Fruit fly (Drosophila melanogaster) whole organism, pupa: ENCODE data around the gene CG9886.

ENCODE experiments used
- CG10348 ChIP-seq: fragments of 200-800 bp; sonication (Bioruptor generic); IDR thresholded peaks from 2 replicates; pipeline ENCODE4 v1.3.6; 2022; ENCODE audit warnings: missing biosample characterization, missing genetic modification characterization
- CG12605 ChIP-seq: fragments of 200-800 bp; sonication (Bioruptor generic); IDR thresholded peaks from 2 replicates; pipeline ENCODE4 v1.3.6; 2022; ENCODE audit warnings: missing biosample characterization, missing genetic modification characterization
- CG13204 ChIP-seq: fragments of 200-800 bp; sonication (Bioruptor generic); optimal IDR thresholded peaks from 2 replicates; lab custom pipeline; 2018; ENCODE audit warnings: missing biosample characterization, mild to moderate bottlenecking, missing genetic modification characterization, moderate library complexity
- CG14655 ChIP-seq: fragments of 200-800 bp; sonication (Bioruptor generic); optimal IDR thresholded peaks from 3 replicates; lab custom pipeline; 2017; ENCODE audit warnings: mild to moderate bottlenecking, missing biosample characterization, missing genetic modification reagents, missing genetic modification characterization
- CG15710 ChIP-seq: fragments of 200-800 bp; sonication (Bioruptor generic); optimal IDR thresholded peaks from 2 replicates; lab custom pipeline; 2018; ENCODE audit warnings: missing biosample characterization, mild to moderate bottlenecking, missing genetic modification characterization, moderate library complexity
- CG17806 ChIP-seq: fragments of 200-800 bp; sonication (Bioruptor generic); optimal IDR thresholded peaks from 2 replicates; lab custom pipeline; 2018; ENCODE audit warnings: missing biosample characterization, mild to moderate bottlenecking, missing genetic modification characterization, moderate library complexity
- CG32121 ChIP-seq: fragments of 200-800 bp; sonication (Bioruptor generic); IDR thresholded peaks from 2 replicates; pipeline ENCODE4 v1.3.6; 2022; ENCODE audit warnings: missing biosample characterization, missing genetic modification characterization
- CG34367 ChIP-seq: fragments of 200-800 bp; sonication (Bioruptor generic); optimal IDR thresholded peaks from 2 replicates; lab custom pipeline; 2018; ENCODE audit warnings: missing biosample characterization, mild to moderate bottlenecking, missing genetic modification characterization
- CG4496 ChIP-seq: fragments of 200-800 bp; sonication (Bioruptor generic); IDR thresholded peaks from 3 replicates; pipeline ENCODE4 v1.3.6; 2022; ENCODE audit warnings: missing biosample characterization, missing genetic modification characterization
- CG8159 ChIP-seq: fragments of 200-800 bp; sonication (Bioruptor generic); optimal IDR thresholded peaks from 3 replicates; lab custom pipeline; 2018; ENCODE audit warnings: missing biosample characterization, mild to moderate bottlenecking, missing genetic modification characterization, moderate library complexity
- CG8301 ChIP-seq: fragments of 200-800 bp; sonication (Bioruptor generic); optimal IDR thresholded peaks from 2 replicates; lab custom pipeline; 2018; ENCODE audit warnings: missing biosample characterization, mild to moderate bottlenecking, missing genetic modification characterization
- CG9948 ChIP-seq: fragments of 200-800 bp; sonication (Bioruptor generic); optimal IDR thresholded peaks from 2 replicates; lab custom pipeline; 2018; ENCODE audit warnings: missing biosample characterization, mild to moderate bottlenecking, missing genetic modification characterization, moderate library complexity
- D1 ChIP-seq: fragments of 200-800 bp; sonication (Bioruptor generic); optimal IDR thresholded peaks from 2 replicates; lab custom pipeline; 2018; ENCODE audit warnings: missing biosample characterization, mild to moderate bottlenecking, missing genetic modification characterization, moderate library complexity
- EcR ChIP-seq: fragments of 200-800 bp; sonication (Bioruptor generic); optimal IDR thresholded peaks from 3 replicates; lab custom pipeline; 2019; ENCODE audit warnings: missing biosample characterization, missing genetic modification characterization, mild to moderate bottlenecking, moderate library complexity, missing genetic modification reagents
- Ets98B ChIP-seq: fragments of 200-800 bp; sonication (Bioruptor generic); IDR thresholded peaks from 2 replicates; pipeline ENCODE4 v1.3.6; 2022; ENCODE audit warnings: missing biosample characterization, missing genetic modification characterization
- Pif1A ChIP-seq: fragments of 200-800 bp; sonication (Bioruptor generic); optimal IDR thresholded peaks from 3 replicates; lab custom pipeline; 2016; ENCODE audit warnings: missing biosample characterization, missing genetic modification characterization
- Pif1B ChIP-seq: fragments of 200-800 bp; sonication (Bioruptor generic); optimal IDR thresholded peaks from 3 replicates; lab custom pipeline; 2016; ENCODE audit warnings: missing biosample characterization, missing genetic modification characterization
- Snoo ChIP-seq: fragments of 200-800 bp; sonication (Bioruptor generic); optimal IDR thresholded peaks from 3 replicates; lab custom pipeline; 2017; ENCODE audit warnings: missing biosample characterization, mild to moderate bottlenecking, missing genetic modification characterization, inconsistent platforms
- fd96Ca ChIP-seq: fragments of 200-800 bp; sonication (Bioruptor generic); IDR thresholded peaks from 3 replicates; pipeline ENCODE4 v1.3.6; 2022; ENCODE audit warnings: missing biosample characterization, missing genetic modification characterization
- gl ChIP-seq: fragments of 200-800 bp; sonication (Bioruptor generic); optimal IDR thresholded peaks from 2 replicates; lab custom pipeline; 2018; ENCODE audit warnings: missing biosample characterization, mild to moderate bottlenecking, missing genetic modification characterization
- rn ChIP-seq: fragments of 200-800 bp; sonication (Bioruptor generic); IDR thresholded peaks from 2 replicates; pipeline ENCODE4 v1.3.6; 2022; ENCODE audit warnings: missing biosample characterization, missing genetic modification characterization

CG9886 gene

DNA sequence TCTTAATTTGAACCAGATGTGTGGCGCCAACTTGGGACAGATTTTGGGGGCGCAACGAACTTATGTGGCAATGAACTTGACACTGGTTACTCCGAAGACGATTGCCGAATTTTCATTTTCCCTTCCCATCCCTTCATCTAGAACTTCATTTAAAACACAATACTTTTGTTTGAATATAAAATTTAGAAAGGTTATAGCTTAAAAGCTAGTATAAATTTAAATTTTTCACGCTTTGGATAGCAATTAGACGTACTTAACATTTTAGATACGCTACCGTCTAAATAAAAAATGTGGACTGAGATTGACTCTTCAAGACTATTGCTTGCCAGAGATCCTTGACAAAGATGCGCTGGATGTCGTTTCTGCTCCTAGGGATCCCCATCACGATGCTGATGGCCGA, 3.9 kb downstream of the CG9886 start, which contains the start of gene CG44139:
CG44139 (plus strand) TSS at position 301 of the 400 bp plus-strand sequence.
- TF ChIP-seq rn (GFP tag; lab: Robert Waterston, UW), result no peak
- TF ChIP-seq CG12605 (GFP tag; lab: Robert Waterston, UW), result no peak
- TF ChIP-seq CG15710 (tag; lab: Kevin White, UChicago), result no peak
- TF ChIP-seq CG8301 (tag; lab: Kevin White, UChicago), result no peak
- TF ChIP-seq D1 (tag; lab: Kevin White, UChicago), result no peak
- TF ChIP-seq CG9948 (tag; lab: Kevin White, UChicago), result no peak
- TF ChIP-seq CG4496, result no peak
- no peak for TF ChIP-seq CG32121 (GFP tag; lab: Robert Waterston, UW)
- TF ChIP-seq CG17806 (tag; lab: Kevin White, UChicago), result no peak
- TF ChIP-seq Snoo (tag; lab: Kevin White, UChicago), result no peak
- no peak for TF ChIP-seq CG8159 (tag; lab: Kevin White, UChicago)
- TF ChIP-seq Ets98B (GFP tag; lab: Robert Waterston, UW), result no peak
- TF ChIP-seq EcR (GFP tag; lab: Kevin White, UChicago), result no peak
- TF ChIP-seq CG34367, result no peak
- no peak for TF ChIP-seq CG13204 (GFP tag; lab: Kevin White, UChicago)
- TF ChIP-seq gl (tag; lab: Kevin White, UChicago), result no peak

- peak; percentile 61 for TF ChIP-seq CG13204 (GFP tag; lab: Kevin White, UChicago)
- peak; percentile 66 for TF ChIP-seq EcR (GFP tag; lab: Kevin White, UChicago)
- TF ChIP-seq CG12605 (GFP tag; lab: Robert Waterston, UW), result no peak
Observed at dm6 chr2L:2425652-2426192, 5.1 kb downstream of the CG9886 start.

DNA sequence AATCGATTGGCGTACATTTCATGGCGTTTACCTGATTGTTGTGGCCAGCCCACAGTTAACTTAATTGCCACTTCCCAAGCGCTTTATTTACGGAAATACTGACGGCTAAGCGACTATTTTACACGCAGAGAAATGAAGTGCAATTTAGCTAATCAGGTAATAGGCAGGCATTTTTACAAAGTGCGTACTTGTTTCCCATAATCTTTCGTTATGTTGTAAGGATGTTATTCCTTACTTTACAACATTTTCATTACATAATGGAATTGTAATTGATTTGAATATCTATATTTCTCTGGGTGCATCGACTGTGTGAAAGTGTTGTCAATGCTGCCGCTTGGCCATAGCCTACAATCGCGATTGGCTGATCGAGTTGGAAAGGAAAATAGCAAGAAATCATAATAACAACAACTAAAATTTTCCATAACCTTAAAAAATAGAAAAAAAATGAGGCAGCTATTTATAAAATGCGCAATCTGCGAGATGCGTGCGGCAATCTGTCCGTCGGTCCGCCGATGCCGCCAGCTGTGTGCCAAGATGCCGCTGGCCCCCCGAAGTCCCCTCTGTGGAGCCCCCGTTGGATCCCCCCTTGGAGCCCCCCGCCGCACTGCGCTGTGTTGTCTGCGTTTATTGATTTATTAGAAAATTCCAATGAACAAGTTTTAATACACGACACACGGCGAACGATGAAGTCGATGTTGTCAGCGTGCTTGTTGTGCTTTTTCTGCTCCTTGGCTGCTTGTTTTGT, 6.0 kb downstream of the CG9886 start:
- peak; percentile 84 for TF ChIP-seq CG9948 (tag; lab: Kevin White, UChicago)
- peak; percentile 61 for TF ChIP-seq gl (tag; lab: Kevin White, UChicago)
- TF ChIP-seq Ets98B (GFP tag; lab: Robert Waterston, UW), result peak; percentile 94
- peak; percentile 93 for TF ChIP-seq fd96Ca (GFP tag; lab: Robert Waterston, UW)
- TF ChIP-seq CG13204 (GFP tag; lab: Kevin White, UChicago), result peak; percentile 17
- TF ChIP-seq CG14655 (GFP tag; lab: Kevin White, UChicago), result peak; percentile 94
- TF ChIP-seq rn (GFP tag; lab: Robert Waterston, UW), result peak; percentile 75
- TF ChIP-seq CG34367, result peak; percentile 82
- peak; percentile 87 for TF ChIP-seq Pif1A (GFP tag; lab: Kevin White, UChicago)
- TF ChIP-seq CG10348, result peak; percentile 68
- TF ChIP-seq CG32121 (GFP tag; lab: Robert Waterston, UW), result peak; percentile 91
- TF ChIP-seq CG17806 (tag; lab: Kevin White, UChicago), result peak; percentile 88
- TF ChIP-seq CG12605 (GFP tag; lab: Robert Waterston, UW), result peak; percentile 86
- peak; percentile 93 for TF ChIP-seq CG8301 (tag; lab: Kevin White, UChicago)
- peak; percentile 50 for TF ChIP-seq D1 (tag; lab: Kevin White, UChicago)
- TF ChIP-seq EcR (GFP tag; lab: Kevin White, UChicago), result no peak
- no peak for TF ChIP-seq Snoo (tag; lab: Kevin White, UChicago)
- peak; percentile 79 for TF ChIP-seq CG8159 (tag; lab: Kevin White, UChicago)
- TF ChIP-seq Pif1B, result peak; percentile 73
- TF ChIP-seq CG4496, result peak; percentile 95
- peak; percentile 78 for TF ChIP-seq CG15710 (tag; lab: Kevin White, UChicago)
- TF ChIP-seq, all 21 proteins: peak for 19

- TF ChIP-seq CG14655 (GFP tag; lab: Kevin White, UChicago) (peak; percentile 41), CG15710 (tag; lab: Kevin White, UChicago) (no peak), D1 (tag; lab: Kevin White, UChicago) (no peak), CG10348 (no peak), Snoo (tag; lab: Kevin White, UChicago) (no peak), CG4496 (no peak), CG17806 (tag; lab: Kevin White, UChicago) (no peak), CG8301 (tag; lab: Kevin White, UChicago) (peak; percentile 46)
Observed at dm6 chr2L:2427384-2428208, 7.0 kb downstream of the CG9886 start.

DNA sequence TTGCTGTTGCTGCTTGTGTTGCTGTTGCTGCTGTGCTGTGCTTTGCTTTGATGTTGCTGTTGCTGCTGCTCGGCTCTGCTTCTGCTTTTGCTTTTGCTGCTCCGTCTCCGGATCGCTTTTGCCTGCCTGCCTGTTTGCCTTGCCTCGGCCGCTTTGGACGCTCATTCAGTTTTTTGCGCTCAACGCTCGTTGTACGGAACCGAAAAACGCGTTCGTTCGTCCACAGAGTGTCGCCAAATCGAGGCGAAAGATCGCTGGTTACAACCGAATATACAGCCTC, 7.5 kb downstream of the CG9886 start, which contains the start of gene dpp:
dpp (plus strand) TSS at position 164 of the 280 bp plus-strand sequence.
- TF ChIP-seq CG8159 (tag; lab: Kevin White, UChicago) (no peak), Ets98B (GFP tag; lab: Robert Waterston, UW) (0 out of 2 replicates have a peak, but pooled peaks have one; percentile 22), CG14655 (GFP tag; lab: Kevin White, UChicago) (no peak), CG13204 (GFP tag; lab: Kevin White, UChicago) (peak; percentile 41), CG8301 (tag; lab: Kevin White, UChicago) (no peak), CG9948 (tag; lab: Kevin White, UChicago) (no peak), rn (GFP tag; lab: Robert Waterston, UW) (no peak), EcR (GFP tag; lab: Kevin White, UChicago) (no peak), CG32121 (GFP tag; lab: Robert Waterston, UW) (peak; percentile 18; the same call in 1 of the 2 replicates), CG10348 (no peak), CG17806 (tag; lab: Kevin White, UChicago) (no peak)
